Fruit fly (Drosophila melanogaster): ENCODE measurements around the gene CG1677.
A peak's percentile ranks its signal among the peaks of the same experiment; 100 is the strongest.

The CG1677 gene

dm6 chrX:7336962-7337844, 68.4 kb downstream of the CG1677 start, which contains the start of gene CBP (continued):
- peak; percentile 92 for TF ChIP-seq ase (GFP tag; IDR thresholded peaks at IDR 0.05)
- peak; percentile 95 for TF ChIP-seq CG2120 (GFP tag; optimal IDR thresholded peaks at IDR 0.05)
- peak; percentile 80 for TF ChIP-seq NFAT (GFP tag; IDR thresholded peaks at IDR 0.05)
- peak; percentile 96 for TF ChIP-seq Fer3 (tag; optimal IDR thresholded peaks at IDR 0.05)
- TF ChIP-seq CG15601 (tag; optimal IDR thresholded peaks at IDR 0.05) = peak; percentile 98
- peak; percentile 99 for TF ChIP-seq unpg (GFP tag; optimal IDR thresholded peaks at IDR 0.05)
- peak; percentile 93 for TF ChIP-seq gcm2 (GFP tag; optimal IDR thresholded peaks at IDR 0.05)
- TF ChIP-seq Sin3A (optimal IDR thresholded peaks at IDR 0.05) = no peak
- peak; percentile 95 for TF ChIP-seq Mrtf (GFP tag; IDR thresholded peaks at IDR 0.05)
- TF ChIP-seq Poxn (GFP tag; IDR thresholded peaks at IDR 0.05) = peak; percentile 67
- TF ChIP-seq seq (GFP tag; IDR thresholded peaks at IDR 0.05) = peak; percentile 97
- TF ChIP-seq CG15269 (tag; optimal IDR thresholded peaks at IDR 0.05) = peak; percentile 98
- peak; percentile 96 for TF ChIP-seq CG6854 (GFP tag; optimal IDR thresholded peaks at IDR 0.05)
- peak; percentile 93 for TF ChIP-seq pho (GFP tag; optimal IDR thresholded peaks at IDR 0.05)
- peak; percentile 50 for TF ChIP-seq CG9797 (GFP tag; optimal IDR thresholded peaks at IDR 0.05)
- peak; percentile 96 for TF ChIP-seq onecut (GFP tag; IDR thresholded peaks at IDR 0.05)
- TF ChIP-seq CG2116 (GFP tag; optimal IDR thresholded peaks at IDR 0.05) = peak; percentile 83
- TF ChIP-seq gcm (GFP tag; optimal IDR thresholded peaks at IDR 0.05) = peak; percentile 99
- TF ChIP-seq CG12744 (GFP tag; optimal IDR thresholded peaks at IDR 0.05) = peak; percentile 94
- TF ChIP-seq CG13775 (GFP tag; optimal IDR thresholded peaks at IDR 0.05) = peak; percentile 97
- TF ChIP-seq CG17568 (GFP tag; optimal IDR thresholded peaks at IDR 0.05) = peak; percentile 97

- peak; percentile 69 for TF ChIP-seq CG15073 (GFP tag; optimal IDR thresholded peaks at IDR 0.05)
- peak; percentile 35 for TF ChIP-seq zfh2 (GFP tag; optimal IDR thresholded peaks at IDR 0.05)
- peak; percentile 87 for TF ChIP-seq so (GFP tag; IDR thresholded peaks at IDR 0.05)
- TF ChIP-seq pfk (GFP tag; optimal IDR thresholded peaks at IDR 0.05) = no peak
- peak; percentile 85 for TF ChIP-seq CG16815 (GFP tag; optimal IDR thresholded peaks at IDR 0.05)
- peak; percentile 88 for TF ChIP-seq CG15696 (tag; optimal IDR thresholded peaks at IDR 0.05)
- TF ChIP-seq CG15479 (GFP tag; optimal IDR thresholded peaks at IDR 0.05) = no peak
- TF ChIP-seq onecut (GFP tag; IDR thresholded peaks at IDR 0.05) = peak; percentile 80
- TF ChIP-seq CG3407 (GFP tag; optimal IDR thresholded peaks at IDR 0.05) = peak; percentile 88
- TF ChIP-seq CG6854 (GFP tag; optimal IDR thresholded peaks at IDR 0.05) = peak; percentile 69
- TF ChIP-seq CG34422 (GFP tag; IDR thresholded peaks at IDR 0.05) = peak; percentile 90
- TF ChIP-seq CG17568 (GFP tag; optimal IDR thresholded peaks at IDR 0.05) = peak; percentile 73
- TF ChIP-seq zfh1 (GFP tag; IDR thresholded peaks at IDR 0.05) = peak; percentile 90
- TF ChIP-seq CG11696 (GFP tag; IDR thresholded peaks at IDR 0.05) = peak; percentile 99
- TF ChIP-seq chn (GFP tag; optimal IDR thresholded peaks at IDR 0.05) = peak; percentile 89
- TF ChIP-seq CG7556 (GFP tag; optimal IDR thresholded peaks at IDR 0.05) = peak; percentile 85
- TF ChIP-seq pnt (GFP tag; optimal IDR thresholded peaks at IDR 0.05) = peak; percentile 90
- TF ChIP-seq ind (GFP tag; optimal IDR thresholded peaks at IDR 0.05) = peak; percentile 89
- peak; percentile 72; the same call in 1 of the 2 replicates for TF ChIP-seq klu (GFP tag; IDR thresholded peaks at IDR 0.05)
- TF ChIP-seq btn (GFP tag; optimal IDR thresholded peaks at IDR 0.05) = peak; percentile 89
- peak; percentile 87 for TF ChIP-seq CG6254 (GFP tag; optimal IDR thresholded peaks at IDR 0.05)
- no peak for TF ChIP-seq ftz-f1 (GFP tag; optimal IDR thresholded peaks at IDR 0.05)
- TF ChIP-seq Lpt (GFP tag; optimal IDR thresholded peaks at IDR 0.05) = peak; percentile 52
- TF ChIP-seq CG10147 (GFP tag; optimal IDR thresholded peaks at IDR 0.05) = peak; percentile 77
- peak; percentile 96 for TF ChIP-seq CG18262 (tag; optimal IDR thresholded peaks at IDR 0.05)
- TF ChIP-seq D19B (GFP tag; optimal IDR thresholded peaks at IDR 0.05) = peak; percentile 59
- peak; percentile 76 for TF ChIP-seq fd3F (GFP tag; optimal IDR thresholded peaks at IDR 0.05)
- TF ChIP-seq CG8765 (GFP tag; IDR thresholded peaks at IDR 0.05) = peak; percentile 77; the same call in 1 of the 2 replicates
- TF ChIP-seq CG1792 (GFP tag; optimal IDR thresholded peaks at IDR 0.05) = peak; percentile 82
Measured at dm6 chrX:7336121-7336961, 69.3 kb downstream of the CG1677 start.

Measured in whole organism, embryonic.